Worm (Caenorhabditis elegans) whole organism, early embryonic: Measurements from ENCODE around the gene asp-14.

ENCODE experiments used
- B0310.2 ChIP-seq: sonication (generic microtip); optimal IDR thresholded peaks from 2 replicates; lab custom pipeline; 2016; ENCODE audit warnings: mild to moderate bottlenecking, missing genetic modification characterization, missing compliant biosample characterization
- F13C5.2 ChIP-seq: sonication (generic microtip); optimal IDR thresholded peaks from 2 replicates; lab custom pipeline; 2017; ENCODE audit warnings: mild to moderate bottlenecking, missing genetic modification characterization, inconsistent platforms, missing compliant biosample characterization
- aly-1 ChIP-seq: sonication (generic microtip); optimal IDR thresholded peaks from 2 replicates; lab custom pipeline; 2016; ENCODE audit warnings: missing genetic modification characterization, missing compliant biosample characterization
- ama-1 ChIP-seq: fragments of 150-350 bp; optimal IDR thresholded peaks from 2 replicates; lab custom pipeline; 2014
- ceh-13 ChIP-seq: fragments of 200-800 bp; sonication (Bioruptor generic); optimal IDR thresholded peaks from 2 replicates; lab custom pipeline; 2018; ENCODE audit warnings: mild to moderate bottlenecking, missing genetic modification characterization, missing compliant biosample characterization
- ceh-36 ChIP-seq: sonication (generic microtip); optimal IDR thresholded peaks from 2 replicates; lab custom pipeline; 2016; ENCODE audit warnings: missing genetic modification characterization, inconsistent platforms, missing compliant biosample characterization
- ets-7 ChIP-seq: sonication (generic microtip); optimal IDR thresholded peaks from 2 replicates; lab custom pipeline; 2016; ENCODE audit warnings: missing genotype, missing genetic modification characterization, missing compliant biosample characterization
- flt-1 ChIP-seq: fragments of 200-800 bp; sonication (Bioruptor generic); IDR thresholded peaks from 2 replicates; pipeline ENCODE4 v1.3.6; 2022; ENCODE audit warnings: missing genetic modification characterization, missing compliant biosample characterization
- hmbx-1 ChIP-seq: sonication (generic microtip); optimal IDR thresholded peaks from 2 replicates; lab custom pipeline; 2016; ENCODE audit warnings: mild to moderate bottlenecking, missing genetic modification characterization, missing compliant biosample characterization
- hmg-4 ChIP-seq: fragments of 200-800 bp; sonication (Bioruptor generic); optimal IDR thresholded peaks from 2 replicates; lab custom pipeline; 2018; ENCODE audit warnings: mild to moderate bottlenecking, missing genetic modification characterization, missing compliant biosample characterization
- hnd-1 ChIP-seq: sonication (generic microtip); optimal IDR thresholded peaks from 2 replicates; lab custom pipeline; 2016; ENCODE audit warnings: missing genetic modification characterization, missing compliant biosample characterization
- pes-1 ChIP-seq: fragments of 200-800 bp; sonication (Bioruptor generic); IDR thresholded peaks from 2 replicates; pipeline ENCODE4 v1.3.6; 2022; ENCODE audit warnings: missing genetic modification reagents, missing genetic modification characterization, missing compliant biosample characterization
- scrt-1 ChIP-seq: fragments of 200-800 bp; sonication (Bioruptor generic); IDR thresholded peaks from 2 replicates; pipeline ENCODE4 v1.3.6; 2022; ENCODE audit warnings: missing genetic modification characterization, missing compliant biosample characterization
- sea-1 ChIP-seq: fragments of 200-800 bp; sonication (Bioruptor generic); conservative IDR thresholded peaks from 2 replicates; pipeline ENCODE4 v1.3.6; 2022; ENCODE audit warnings: missing genetic modification characterization, missing compliant biosample characterization
- tbx-11 ChIP-seq: fragments of 200-800 bp; sonication (Bioruptor generic); IDR thresholded peaks from 2 replicates; pipeline ENCODE4 v1.3.6; 2022; ENCODE audit warnings: missing genetic modification characterization, missing compliant biosample characterization
- tbx-37 ChIP-seq: fragments of 200-800 bp; sonication (Bioruptor generic); conservative IDR thresholded peaks from 2 replicates; pipeline ENCODE4 v1.3.6; 2022; ENCODE audit warnings: missing genetic modification reagents, missing genetic modification characterization, missing compliant biosample characterization
- tra-4 ChIP-seq: sonication (generic microtip); optimal IDR thresholded peaks from 2 replicates; lab custom pipeline; 2017; ENCODE audit warnings: missing genetic modification characterization, missing compliant biosample characterization

Gene asp-14

DNA sequence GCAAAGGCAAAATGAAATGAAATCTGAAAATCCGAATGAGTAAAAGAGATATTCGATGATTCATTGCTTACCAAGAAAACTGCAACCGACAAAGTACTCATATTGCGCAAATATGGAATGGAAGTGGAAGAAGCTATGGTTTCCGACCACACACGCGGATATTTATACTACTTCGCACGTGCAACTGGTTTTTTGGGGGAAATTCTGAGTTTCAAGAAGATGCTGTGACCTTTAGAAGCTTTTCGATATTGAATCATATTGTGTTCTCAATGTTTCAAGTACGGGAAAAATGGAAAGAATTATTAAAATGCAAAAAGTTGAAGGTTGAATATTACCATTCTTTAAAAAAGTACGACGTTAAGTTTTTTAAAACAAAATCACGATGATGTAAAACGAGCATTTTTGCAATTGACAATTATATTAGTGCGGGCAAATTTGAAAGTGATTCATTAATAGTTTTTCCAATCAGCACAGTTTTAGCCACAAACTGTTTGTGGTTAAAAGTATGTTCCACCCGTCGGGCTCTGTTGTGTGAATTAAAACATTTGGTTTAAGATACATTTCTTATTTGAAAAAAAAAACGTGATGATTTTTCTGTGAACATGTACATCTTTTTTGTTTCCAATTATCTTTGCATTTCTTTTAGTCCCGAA, 4.5 kb upstream of the asp-14 start, which contains the start of the genes grl-6 and K10C2.6:
Gene grl-6 (minus strand): TSS at position 101 of the 653 bp plus-strand sequence.
Gene K10C2.6 (plus strand): TSS at position 603 of the 653 bp plus-strand sequence.
- TF ChIP-seq B0310.2 (tag; lab: Kevin White, UChicago), result no peak
- TF ChIP-seq pes-1, result no peak
- TF ChIP-seq tbx-37 (GFP tag; lab: Robert Waterston, UW), result no peak
- no peak for TF ChIP-seq scrt-1 (GFP tag; lab: Robert Waterston, UW)
- TF ChIP-seq ceh-13 (GFP tag; lab: Kevin White, UChicago), result no peak
- TF ChIP-seq hmbx-1 (tag; lab: Kevin White, UChicago), result no peak
- TF ChIP-seq F13C5.2 (tag; lab: Kevin White, UChicago), result no peak
- TF ChIP-seq sea-1 (GFP tag; lab: Robert Waterston, UW), result no peak
- TF ChIP-seq tra-4 (tag; lab: Kevin White, UChicago), result no peak
- TF ChIP-seq ceh-36 (tag; lab: Kevin White, UChicago), result no peak
- TF ChIP-seq aly-1 (tag; lab: Kevin White, UChicago), result no peak
- no peak for TF ChIP-seq ets-7 (tag; lab: Kevin White, UChicago)
- no peak for TF ChIP-seq hmg-4 (GFP tag; lab: Kevin White, UChicago)
- no peak for TF ChIP-seq flt-1 (GFP tag; lab: Robert Waterston, UW)
- no peak for TF ChIP-seq hnd-1 (tag; lab: Kevin White, UChicago)
- TF ChIP-seq tbx-11 (GFP tag; lab: Robert Waterston, UW), result no peak
- TF ChIP-seq ama-1 (lab: Kevin White, UChicago), result no peak

DNA sequence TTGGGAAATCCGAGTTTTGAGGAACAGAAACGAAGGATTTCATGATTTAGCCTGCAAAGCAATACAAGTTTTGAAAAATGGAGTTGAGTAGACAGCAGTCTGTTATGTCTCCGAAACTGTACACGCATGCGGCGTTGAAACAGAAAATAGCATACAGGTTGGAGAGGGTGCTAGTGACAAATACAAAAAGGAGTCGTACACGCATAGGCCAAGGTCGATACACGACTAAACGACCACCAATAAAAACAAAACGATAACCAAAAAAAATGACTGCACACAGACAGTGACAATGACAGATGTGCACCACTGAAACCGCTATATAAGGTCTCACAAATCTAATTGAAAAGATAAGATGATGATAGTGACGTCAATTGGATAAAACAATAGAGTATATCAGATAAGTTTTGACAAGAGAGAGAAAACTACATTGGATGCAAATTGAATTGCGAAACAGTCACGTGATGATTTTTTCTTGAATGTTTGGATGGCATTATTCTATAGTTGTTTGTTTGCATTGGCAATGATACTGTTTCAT, 2.5 kb upstream of the asp-14 start, which contains the start of gene fah-1:
Gene fah-1 (minus strand): TSS at position 51 of the 535 bp plus-strand sequence.
- TF ChIP-seq hmg-4 (GFP tag; lab: Kevin White, UChicago) (no peak), tra-4 (tag; lab: Kevin White, UChicago) (no peak), tbx-11 (GFP tag; lab: Robert Waterston, UW) (no peak), scrt-1 (GFP tag; lab: Robert Waterston, UW) (no peak), B0310.2 (tag; lab: Kevin White, UChicago) (no peak), F13C5.2 (tag; lab: Kevin White, UChicago) (no peak), hmbx-1 (tag; lab: Kevin White, UChicago) (no peak), ceh-36 (tag; lab: Kevin White, UChicago) (no peak), ama-1 (lab: Kevin White, UChicago) (no peak), flt-1 (GFP tag; lab: Robert Waterston, UW) (no peak), hnd-1 (tag; lab: Kevin White, UChicago) (no peak)

DNA sequence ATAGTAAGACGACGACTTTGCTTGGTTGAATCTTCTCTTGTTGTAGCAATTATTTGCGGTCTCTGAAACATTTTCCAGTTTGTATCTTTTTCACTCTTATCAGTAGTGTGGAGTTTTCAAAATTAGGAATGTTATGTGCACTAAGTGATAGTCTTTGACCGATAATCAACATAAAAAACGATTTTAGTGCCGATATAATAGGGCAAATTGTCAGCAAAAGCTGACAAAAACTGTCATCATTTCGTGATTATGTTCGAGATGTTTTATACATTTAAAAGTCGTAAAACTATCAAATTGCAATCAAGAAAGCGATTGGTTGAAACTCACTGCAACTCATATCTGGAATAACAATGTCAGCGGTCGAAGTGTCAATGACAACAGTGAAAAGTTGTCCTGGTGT, 1.2 kb downstream of the asp-14 start:
- no peak for TF ChIP-seq hmbx-1 (tag; lab: Kevin White, UChicago)
- TF ChIP-seq hnd-1 (tag; lab: Kevin White, UChicago), result no peak
- no peak for TF ChIP-seq pes-1
- TF ChIP-seq ets-7 (tag; lab: Kevin White, UChicago), result no peak
- TF ChIP-seq tbx-37 (GFP tag; lab: Robert Waterston, UW), result no peak
- TF ChIP-seq flt-1 (GFP tag; lab: Robert Waterston, UW), result no peak
- TF ChIP-seq scrt-1 (GFP tag; lab: Robert Waterston, UW), result no peak
- no peak for TF ChIP-seq ceh-36 (tag; lab: Kevin White, UChicago)
- no peak for TF ChIP-seq tbx-11 (GFP tag; lab: Robert Waterston, UW)
- no peak for TF ChIP-seq hmg-4 (GFP tag; lab: Kevin White, UChicago)

DNA sequence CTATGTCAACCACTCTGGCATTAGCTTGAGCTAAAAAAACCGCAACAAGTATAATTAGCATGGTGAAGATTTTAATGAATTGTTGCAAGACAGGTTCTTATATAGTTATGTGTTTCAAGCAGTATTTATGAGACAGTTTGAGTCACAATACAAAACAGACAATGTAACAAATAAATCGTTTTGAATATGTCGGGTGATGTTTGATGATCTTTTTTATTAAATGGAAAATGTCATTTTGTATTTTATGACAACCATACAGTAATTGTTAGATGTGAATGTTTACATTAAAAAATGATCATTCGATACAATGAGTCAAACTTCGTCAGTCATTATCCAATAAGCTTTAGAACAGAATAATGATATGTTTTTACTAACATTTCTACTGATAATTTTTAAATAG, 3.1 kb downstream of the asp-14 start, which contains the start of gene K10C2.7:
Gene K10C2.7 (minus strand): TSS at position 101 of the 400 bp plus-strand sequence.
- TF ChIP-seq B0310.2 (tag; lab: Kevin White, UChicago) (no peak), ceh-13 (GFP tag; lab: Kevin White, UChicago) (no peak), pes-1 (no peak), tbx-11 (GFP tag; lab: Robert Waterston, UW) (no peak), hmbx-1 (tag; lab: Kevin White, UChicago) (no peak), ceh-36 (tag; lab: Kevin White, UChicago) (no peak), hmg-4 (GFP tag; lab: Kevin White, UChicago) (no peak), F13C5.2 (tag; lab: Kevin White, UChicago) (no peak), scrt-1 (GFP tag; lab: Robert Waterston, UW) (no peak), tbx-37 (GFP tag; lab: Robert Waterston, UW) (no peak)

DNA sequence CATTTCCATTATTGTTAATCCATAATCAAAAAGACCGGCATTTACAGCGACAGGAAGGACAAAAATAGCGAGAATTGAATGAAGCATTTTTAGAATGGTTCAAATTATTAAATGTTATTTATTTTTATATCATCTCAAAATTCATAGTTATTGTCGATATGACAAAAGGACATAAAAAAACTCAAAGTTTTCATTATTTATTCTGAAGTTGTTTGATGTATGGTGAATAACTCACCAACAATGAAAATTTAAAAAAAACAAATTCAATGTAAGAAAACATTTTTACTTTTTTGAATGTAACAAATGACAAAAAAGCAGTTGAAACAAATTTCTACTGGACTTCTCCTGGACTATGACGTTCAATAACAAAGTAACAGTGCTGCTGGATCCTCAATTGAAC, 6.0 kb downstream of the asp-14 start, which contains the start of gene K10C2.14:
Gene K10C2.14 (minus strand): TSS at position 101 of the 400 bp plus-strand sequence.
- no peak for TF ChIP-seq ama-1 (lab: Kevin White, UChicago)
- TF ChIP-seq hmg-4 (GFP tag; lab: Kevin White, UChicago), result no peak
- no peak for TF ChIP-seq sea-1 (GFP tag; lab: Robert Waterston, UW)
- TF ChIP-seq flt-1 (GFP tag; lab: Robert Waterston, UW), result no peak
- TF ChIP-seq aly-1 (tag; lab: Kevin White, UChicago), result no peak
- TF ChIP-seq F13C5.2 (tag; lab: Kevin White, UChicago), result no peak
- TF ChIP-seq tra-4 (tag; lab: Kevin White, UChicago), result no peak
- TF ChIP-seq ceh-13 (GFP tag; lab: Kevin White, UChicago), result no peak
- TF ChIP-seq ets-7 (tag; lab: Kevin White, UChicago), result no peak
- TF ChIP-seq tbx-11 (GFP tag; lab: Robert Waterston, UW), result no peak
- no peak for TF ChIP-seq pes-1
- no peak for TF ChIP-seq hmbx-1 (tag; lab: Kevin White, UChicago)
- TF ChIP-seq hnd-1 (tag; lab: Kevin White, UChicago), result no peak
- TF ChIP-seq scrt-1 (GFP tag; lab: Robert Waterston, UW), result no peak
- TF ChIP-seq ceh-36 (tag; lab: Kevin White, UChicago), result no peak
- TF ChIP-seq tbx-37 (GFP tag; lab: Robert Waterston, UW), result no peak
- TF ChIP-seq B0310.2 (tag; lab: Kevin White, UChicago), result no peak

DNA sequence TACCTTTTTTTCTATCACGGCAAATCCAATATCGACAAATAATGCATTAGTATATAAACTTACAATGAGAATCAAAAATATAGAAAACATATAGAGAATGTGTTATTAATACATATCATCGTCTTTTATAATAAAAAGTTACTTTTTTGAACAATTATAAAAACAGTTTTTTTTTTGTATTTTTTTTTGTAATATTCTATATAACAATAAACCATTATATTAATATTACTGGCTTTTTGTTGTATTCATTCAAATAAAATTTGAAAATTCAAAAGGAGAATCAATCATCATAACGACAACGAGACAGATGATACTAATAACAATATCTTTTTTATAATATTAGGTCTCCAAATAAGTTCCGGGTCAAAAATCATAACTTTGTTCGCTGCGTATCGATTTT, 8.9 kb downstream of the asp-14 start, which contains the start of gene K10C2.8:
Gene K10C2.8 (minus strand): TSS at position 101 of the 400 bp plus-strand sequence.
- no peak for TF ChIP-seq tbx-37 (GFP tag; lab: Robert Waterston, UW)
- no peak for TF ChIP-seq pes-1
- TF ChIP-seq hmg-4 (GFP tag; lab: Kevin White, UChicago), result no peak
- TF ChIP-seq B0310.2 (tag; lab: Kevin White, UChicago), result no peak
